Fruit fly (Drosophila melanogaster) whole organism, embryonic: ENCODE results near the gene CG18675.

Source experiments
- Asciz ChIP-seq: fragments of 200-800 bp; sonication (Bioruptor generic); optimal IDR thresholded peaks from 2 replicates; lab custom pipeline; 2017; ENCODE audit warnings: missing biosample characterization, mild to moderate bottlenecking, missing genetic modification characterization, missing genetic modification reagents
- Awh ChIP-seq: fragments of 200-800 bp; sonication (Bioruptor generic); IDR thresholded peaks from 2 replicates; pipeline ENCODE4, ENCODE4 v1.3.6; 2022; ENCODE audit warnings: missing biosample characterization, missing genetic modification characterization
- Bteb2 ChIP-seq: fragments of 200-800 bp; sonication (Bioruptor generic); optimal IDR thresholded peaks from 2 replicates; lab custom pipeline; 2016; ENCODE audit warnings: missing biosample characterization, missing genetic modification characterization
- CG10267 ChIP-seq: fragments of 200-800 bp; sonication (Bioruptor generic); optimal IDR thresholded peaks from 2 replicates; lab custom pipeline; 2018; ENCODE audit warnings: missing biosample characterization, mild to moderate bottlenecking, missing genetic modification characterization, moderate library complexity
- CG10274 ChIP-seq: fragments of 200-800 bp; sonication (Bioruptor generic); optimal IDR thresholded peaks from 3 replicates; lab custom pipeline; 2017; ENCODE audit warnings: missing biosample characterization, mild to moderate bottlenecking, missing genetic modification characterization
- CG10366 ChIP-seq: fragments of 200-800 bp; sonication (Bioruptor generic); IDR thresholded peaks from 2 replicates; pipeline ENCODE4 v1.3.6; 2022; ENCODE audit warnings: missing biosample characterization, missing genetic modification characterization
- CG10565 ChIP-seq: fragments of 200-800 bp; sonication (Bioruptor generic); optimal IDR thresholded peaks from 3 replicates; lab custom pipeline; 2016; ENCODE audit warnings: missing biosample characterization, mild to moderate bottlenecking, missing genetic modification characterization
- CG12769 ChIP-seq: fragments of 200-800 bp; sonication (Bioruptor generic); optimal IDR thresholded peaks from 2 replicates; lab custom pipeline; 2019; ENCODE audit warnings: missing biosample characterization, mild to moderate bottlenecking, missing genetic modification characterization, moderate library complexity
- CG14667 ChIP-seq: fragments of 200-800 bp; sonication (Bioruptor generic); IDR thresholded peaks from 2 replicates; pipeline ENCODE4 v1.3.6; 2022; ENCODE audit warnings: missing biosample characterization, missing genetic modification characterization
- CG18476 ChIP-seq: fragments of 200-800 bp; sonication (Bioruptor generic); optimal IDR thresholded peaks from 2 replicates; lab custom pipeline; 2016; ENCODE audit warnings: missing biosample characterization, mild to moderate bottlenecking, missing genetic modification characterization
- CG18599 ChIP-seq: fragments of 200-800 bp; sonication (Bioruptor generic); optimal IDR thresholded peaks from 3 replicates; lab custom pipeline; 2017; ENCODE audit warnings: missing biosample characterization, missing genetic modification characterization, mild to moderate bottlenecking, moderate library complexity, missing genetic modification reagents
- CG4424 ChIP-seq: fragments of 200-800 bp; sonication (Bioruptor generic); optimal IDR thresholded peaks from 3 replicates; lab custom pipeline; 2016; ENCODE audit warnings: missing biosample characterization, missing genetic modification characterization
- CG5180 ChIP-seq: fragments of 200-800 bp; sonication (Bioruptor generic); optimal IDR thresholded peaks from 3 replicates; lab custom pipeline; 2017; ENCODE audit warnings: missing biosample characterization, missing genetic modification characterization, mild to moderate bottlenecking, moderate library complexity, missing genetic modification reagents
- CG7786 ChIP-seq: fragments of 200-800 bp; sonication (Bioruptor generic); optimal IDR thresholded peaks from 2 replicates; lab custom pipeline; 2016; ENCODE audit warnings: missing biosample characterization, missing genetic modification characterization
- CG9932 ChIP-seq: fragments of 200-800 bp; sonication (Bioruptor generic); IDR thresholded peaks from 2 replicates; pipeline ENCODE4 v1.3.6; 2022; ENCODE audit warnings: missing biosample characterization, missing genetic modification characterization
- D19A ChIP-seq: fragments of 200-800 bp; optimal IDR thresholded peaks from 3 replicates; lab custom pipeline; 2019; ENCODE audit warnings: missing biosample characterization, mild to moderate bottlenecking, missing genetic modification characterization, moderate library complexity
- D19B ChIP-seq: fragments of 200-800 bp; sonication (Bioruptor generic); optimal IDR thresholded peaks from 2 replicates; lab custom pipeline; 2017; ENCODE audit warnings: missing biosample characterization, mild to moderate bottlenecking, missing genetic modification characterization
- Dref ChIP-seq: fragments of 200-800 bp; sonication (Bioruptor generic); IDR thresholded peaks from 2 replicates; pipeline ENCODE4 v1.3.6; 2022; ENCODE audit warnings: missing biosample characterization, missing genetic modification characterization
- Elba2 ChIP-seq: fragments of 200-800 bp; sonication (Bioruptor generic); optimal IDR thresholded peaks from 3 replicates; lab custom pipeline; 2016; ENCODE audit warnings: missing biosample characterization, missing genetic modification characterization
- Fer3 ChIP-seq: fragments of 200-800 bp; sonication (Bioruptor generic); optimal IDR thresholded peaks from 2 replicates; lab custom pipeline; 2018; ENCODE audit warnings: missing biosample characterization, mild to moderate bottlenecking, missing genetic modification characterization, moderate library complexity
- GATAe ChIP-seq: fragments of 200-800 bp; sonication (Bioruptor generic); conservative IDR thresholded peaks from 2 replicates; pipeline ENCODE4 v1.3.6; 2022; ENCODE audit warnings: missing biosample characterization, missing genetic modification characterization
- Meics ChIP-seq: fragments of 200-800 bp; sonication (Bioruptor generic); optimal IDR thresholded peaks from 2 replicates; lab custom pipeline; 2017; ENCODE audit warnings: missing biosample characterization, mild to moderate bottlenecking, missing genetic modification characterization
- Neu2 ChIP-seq: fragments of 200-800 bp; sonication (Bioruptor generic); optimal IDR thresholded peaks from 3 replicates; lab custom pipeline; 2016; ENCODE audit warnings: missing biosample characterization, missing genetic modification characterization, borderline replicate concordance
- Sox102F ChIP-seq: fragments of 200-800 bp; sonication (Bioruptor generic); optimal IDR thresholded peaks from 2 replicates; lab custom pipeline; 2018; ENCODE audit warnings: missing biosample characterization, mild to moderate bottlenecking, missing genetic modification characterization, moderate library complexity
- Xbp1 ChIP-seq: fragments of 200-800 bp; sonication (Bioruptor generic); optimal IDR thresholded peaks from 3 replicates; lab custom pipeline; 2016; ENCODE audit warnings: missing biosample characterization, mild to moderate bottlenecking, missing genetic modification characterization
- YL-1 ChIP-seq: fragments of 200-800 bp; sonication (Bioruptor generic); optimal IDR thresholded peaks from 3 replicates; lab custom pipeline; 2017; ENCODE audit warnings: missing biosample characterization, mild to moderate bottlenecking, missing genetic modification characterization
- ab ChIP-seq: fragments of 200-800 bp; sonication (Bioruptor generic); optimal IDR thresholded peaks from 2 replicates; lab custom pipeline; 2016; ENCODE audit warnings: missing biosample characterization, missing genetic modification characterization
- cg ChIP-seq: fragments of 200-800 bp; sonication (Bioruptor generic); optimal IDR thresholded peaks from 3 replicates; lab custom pipeline; 2019; ENCODE audit warnings: missing biosample characterization, mild to moderate bottlenecking, missing genetic modification characterization, moderate library complexity
- crp ChIP-seq, 2 experiments: fragments of 200-800 bp; sonication (Bioruptor generic); optimal IDR thresholded peaks; 2 replicates in 1 of 2; 3 replicates in 1 of 2; lab custom pipeline; 2017; ENCODE audit warnings: missing biosample characterization in 2 of 2, missing genetic modification characterization in 2 of 2, mild to moderate bottlenecking in 1 of 2, moderate library complexity in 1 of 2
- dati ChIP-seq: fragments of 200-800 bp; sonication (Bioruptor generic); IDR thresholded peaks from 2 replicates; pipeline ENCODE4 v1.3.6; 2022; ENCODE audit warnings: missing biosample characterization, missing genetic modification characterization
- disco-r ChIP-seq: fragments of 200-800 bp; sonication (Bioruptor generic); optimal IDR thresholded peaks from 2 replicates; lab custom pipeline; 2016; ENCODE audit warnings: missing biosample characterization, missing genetic modification characterization
- dmrt11E ChIP-seq: fragments of 200-800 bp; sonication (Bioruptor generic); optimal IDR thresholded peaks from 3 replicates; lab custom pipeline; 2018; ENCODE audit warnings: missing biosample characterization, mild to moderate bottlenecking, missing genetic modification characterization, moderate library complexity
- dpn ChIP-seq, 2 experiments: fragments of 200-800 bp; sonication (Bioruptor generic); optimal IDR thresholded peaks; 3 replicates each; lab custom pipeline; 2016; ENCODE audit warnings: missing biosample characterization in 2 of 2, missing genetic modification characterization in 2 of 2
- ftz-f1 ChIP-seq: fragments of 200-800 bp; sonication (Bioruptor generic); optimal IDR thresholded peaks from 2 replicates; lab custom pipeline; 2016; ENCODE audit warnings: missing biosample characterization, missing genetic modification characterization
- gro ChIP-seq: fragments of 200-800 bp; sonication (Bioruptor generic); optimal IDR thresholded peaks from 2 replicates; lab custom pipeline; 2016; ENCODE audit warnings: missing biosample characterization, missing genetic modification characterization
- inv ChIP-seq: fragments of 200-800 bp; sonication (Bioruptor generic); IDR thresholded peaks from 2 replicates; pipeline ENCODE4 v1.3.6; 2022; ENCODE audit warnings: missing biosample characterization, missing genetic modification characterization; ENCODE audit not compliant: partially characterized antibody
- knrl ChIP-seq: fragments of 200-800 bp; sonication (Bioruptor generic); IDR thresholded peaks from 3 replicates; pipeline ENCODE4 v1.3.6; 2022; ENCODE audit warnings: missing biosample characterization, missing genetic modification characterization; ENCODE audit not compliant: partially characterized antibody
- lab ChIP-seq: fragments of 200-800 bp; sonication (Bioruptor generic); optimal IDR thresholded peaks from 3 replicates; lab custom pipeline; 2017; ENCODE audit warnings: missing biosample characterization, missing genetic modification characterization, mild to moderate bottlenecking, moderate library complexity, missing genetic modification reagents
- lilli ChIP-seq: fragments of 200-800 bp; sonication (Bioruptor generic); optimal IDR thresholded peaks from 3 replicates; lab custom pipeline; 2016; ENCODE audit warnings: missing biosample characterization, missing genetic modification characterization
- lola ChIP-seq, 3 experiments: fragments of >200 bp in 2 of 3; fragments of 200-800 bp in 1 of 3; sonication (Bioruptor generic) in 1 of 3; optimal IDR thresholded peaks; 2 replicates each; lab custom pipeline; 2017 to 2019; ENCODE audit warnings: missing biosample characterization in 3 of 3, missing genetic modification characterization in 3 of 3, mild to moderate bottlenecking in 1 of 3, moderate library complexity in 1 of 3
- nau ChIP-seq: fragments of 200-800 bp; sonication (Bioruptor generic); optimal IDR thresholded peaks from 3 replicates; lab custom pipeline; 2017; ENCODE audit warnings: missing biosample characterization, mild to moderate bottlenecking, missing genetic modification characterization, missing genetic modification reagents
- nerfin-1 ChIP-seq: fragments of 200-800 bp; sonication (Bioruptor generic); optimal IDR thresholded peaks from 3 replicates; lab custom pipeline; 2019; ENCODE audit warnings: missing biosample characterization, mild to moderate bottlenecking, missing genetic modification characterization, moderate library complexity
- nmo ChIP-seq: fragments of 200-800 bp; sonication (Bioruptor generic); optimal IDR thresholded peaks from 2 replicates; lab custom pipeline; 2018; ENCODE audit warnings: missing biosample characterization, mild to moderate bottlenecking, missing genetic modification characterization, moderate library complexity
- odd ChIP-seq: fragments of 200-800 bp; sonication (Bioruptor generic); optimal IDR thresholded peaks from 2 replicates; lab custom pipeline; 2017; ENCODE audit warnings: missing biosample characterization, mild to moderate bottlenecking, missing genetic modification characterization
- pan ChIP-seq, 4 experiments: fragments of >200 bp in 3 of 4; fragments of 200-800 bp in 1 of 4; sonication (Bioruptor generic) in 1 of 4; optimal IDR thresholded peaks in 3 of 4; IDR thresholded peaks in 1 of 4; 2 replicates each; pipeline versions ENCODE4 v1.3.6 to Lab custom; 2017 to 2022; ENCODE audit warnings: missing biosample characterization in 2 of 4, missing genetic modification characterization in 2 of 4, mixed read lengths in 1 of 4
- pita ChIP-seq: fragments of 200-800 bp; sonication (Bioruptor generic); optimal IDR thresholded peaks from 2 replicates; lab custom pipeline; 2017; ENCODE audit warnings: missing biosample characterization, mild to moderate bottlenecking, missing genetic modification characterization
- row ChIP-seq: fragments of 200-800 bp; sonication (Bioruptor generic); IDR thresholded peaks from 3 replicates; pipeline ENCODE4 v1.3.6; 2022; ENCODE audit warnings: missing biosample characterization, missing genetic modification characterization
- sisA ChIP-seq: fragments of 200-800 bp; sonication (Bioruptor generic); IDR thresholded peaks from 2 replicates; pipeline ENCODE4 v1.3.6; 2022; ENCODE audit warnings: missing biosample characterization, missing genetic modification characterization
- tin ChIP-seq: fragments of 200-800 bp; sonication (Bioruptor generic); optimal IDR thresholded peaks from 3 replicates; lab custom pipeline; 2016; ENCODE audit warnings: missing biosample characterization, missing genetic modification characterization

Gene CG18675

DNA sequence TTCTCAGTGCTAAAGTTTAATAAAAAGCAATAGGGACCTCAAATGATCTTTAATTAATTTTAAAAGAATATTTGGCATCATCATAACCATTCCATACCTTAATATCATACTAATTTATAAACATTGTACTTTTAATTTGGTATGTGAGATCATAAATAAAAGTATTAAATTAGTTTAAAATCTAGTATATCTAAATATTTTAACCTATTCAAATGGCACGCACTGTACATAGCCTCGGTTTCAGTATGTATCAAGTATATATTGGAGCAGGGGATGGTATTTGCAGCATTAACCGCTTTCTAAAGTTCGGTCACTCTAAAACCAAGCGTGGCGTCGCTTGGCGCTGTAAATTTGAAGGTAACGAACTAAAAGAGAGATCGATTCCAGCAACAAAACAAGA, 68.7 kb downstream of the CG18675 start, which contains the start of gene pav (continued):
- no peak for TF ChIP-seq CG7786 (GFP tag; lab: Kevin White, UChicago)
- TF ChIP-seq dati (GFP tag; lab: Robert Waterston, UW) = no peak
- no peak for TF ChIP-seq Sox102F (GFP tag; lab: Kevin White, UChicago)
- TF ChIP-seq Fer3 (tag; lab: Kevin White, UChicago) = no peak
- TF ChIP-seq Dref = no peak
- no peak for TF ChIP-seq disco-r (GFP tag; lab: Kevin White, UChicago)
- TF ChIP-seq Awh (GFP tag; lab: Robert Waterston, UW) = no peak; the same call in 1 of the 2 replicates
- peak in 1 of 3 experiments; percentile 30 for TF ChIP-seq lola (GFP tag; optimal IDR thresholded peaks at IDR 0.05; lab: Kevin White, UChicago)
- TF ChIP-seq nmo (GFP tag; lab: Kevin White, UChicago) = peak; percentile 60
- no peak for TF ChIP-seq Bteb2 (GFP tag; lab: Kevin White, UChicago)
- TF ChIP-seq pita (GFP tag; lab: Kevin White, UChicago) = no peak
- TF ChIP-seq CG18476 (GFP tag; lab: Kevin White, UChicago) = peak; percentile 16
- peak; percentile 46 for TF ChIP-seq ftz-f1 (GFP tag; lab: Kevin White, UChicago)
- TF ChIP-seq CG10267 (tag; lab: Kevin White, UChicago) = peak; percentile 61
- TF ChIP-seq Xbp1 (GFP tag; lab: Kevin White, UChicago) = peak; percentile 40
- TF ChIP-seq D19A = peak; percentile 61
- no peak for TF ChIP-seq pan (optimal IDR thresholded peaks at IDR 0.05; lab: Kevin White, UChicago)
- peak in 1 of 2 experiments; percentile 46 for TF ChIP-seq pan (GFP tag; optimal IDR thresholded peaks at IDR 0.05 in 1 of 2, IDR thresholded peaks at IDR 0.05 in 1 of 2)
- TF ChIP-seq CG14667 = peak; percentile 4; the same call in 1 of the 2 replicates
- TF ChIP-seq Elba2 = peak; percentile 9
- peak; percentile 30 for TF ChIP-seq CG10366 (GFP tag; lab: Robert Waterston, UW)
- TF ChIP-seq lab (GFP tag; lab: Kevin White, UChicago) = no peak
- TF ChIP-seq CG5180 = no peak
- no peak for TF ChIP-seq CG4424 (GFP tag; lab: Kevin White, UChicago)
- peak in 1 of 2 experiments; percentile 0 for TF ChIP-seq crp (GFP tag; optimal IDR thresholded peaks at IDR 0.05; lab: Kevin White, UChicago)
- no peak for TF ChIP-seq GATAe (GFP tag; lab: Robert Waterston, UW)
- TF ChIP-seq CG18599 (GFP tag; lab: Kevin White, UChicago) = no peak
- peak; percentile 66 for TF ChIP-seq YL-1 (GFP tag; lab: Kevin White, UChicago)
- TF ChIP-seq dpn (GFP tag; optimal IDR thresholded peaks at IDR 0.05; lab: Kevin White, UChicago) = peak in 1 of 2 experiments; percentile 55
- no peak; the same call in 2 of the 3 replicates for TF ChIP-seq knrl (GFP tag; lab: Robert Waterston, UW)
- TF ChIP-seq sisA (GFP tag; lab: Robert Waterston, UW) = 0 out of 2 replicates have a peak, but pooled peaks have one; percentile 33
- no peak for TF ChIP-seq inv
- TF ChIP-seq Asciz = no peak
- TF ChIP-seq lilli (GFP tag; lab: Kevin White, UChicago) = peak; percentile 16
- no peak for TF ChIP-seq CG10565
- peak; percentile 28 for TF ChIP-seq tin (GFP tag; lab: Kevin White, UChicago)
- TF ChIP-seq gro (GFP tag; lab: Kevin White, UChicago) = no peak
- no peak for TF ChIP-seq odd (GFP tag; lab: Kevin White, UChicago)
- TF ChIP-seq nerfin-1 (tag; lab: Kevin White, UChicago) = peak; percentile 44
- TF ChIP-seq D19B (GFP tag; lab: Kevin White, UChicago) = peak; percentile 86
- peak; percentile 35 for TF ChIP-seq dmrt11E (tag; lab: Kevin White, UChicago)
- no peak for TF ChIP-seq ab (GFP tag; lab: Kevin White, UChicago)
- peak; percentile 82 for TF ChIP-seq row
- no peak for TF ChIP-seq cg
- peak; percentile 53 for TF ChIP-seq CG9932 (GFP tag; lab: Robert Waterston, UW)
- no peak for TF ChIP-seq Meics (GFP tag; lab: Kevin White, UChicago)
- TF ChIP-seq nau = no peak
- no peak for TF ChIP-seq CG12769 (tag; lab: Kevin White, UChicago)
- no peak for TF ChIP-seq Neu2 (GFP tag; lab: Kevin White, UChicago)
- no peak for TF ChIP-seq CG10274 (GFP tag; lab: Kevin White, UChicago)
